Worm (Caenorhabditis elegans): ENCODE data around the gene col-125.
"Not testable (repeated sequence)": the region's sequence is repeated elsewhere in the genome, so short reads cannot be mapped to it uniquely, and the experiment has no call there.

- TF ChIP-seq pha-4 (tag; optimal IDR thresholded peaks at IDR 0.05); T07F8.4 (tag; optimal IDR thresholded peaks at IDR 0.05); ceh-58 (GFP tag; IDR thresholded peaks at IDR 0.05); rec-8 (tag; optimal IDR thresholded peaks at IDR 0.05); B0336.3 (GFP tag; IDR thresholded peaks at IDR 0.05): not testable (repeated sequence)
- TF ChIP-seq mcd-1 (GFP tag; IDR thresholded peaks at IDR 0.05): peak; percentile 79
These were observed 26.3 kb upstream of the col-125 start, which contains the start of gene R07H5.16 for ce11 chrIV:11198983-11199382.

Measured in whole organism, young adult.